Worm (Caenorhabditis elegans) whole organism, midembryonic: Measurements from ENCODE around the gene ptc-1.

ENCODE experiments used
- T22C8.4 ChIP-seq: fragments of 200-800 bp; sonication (Bioruptor generic); IDR thresholded peaks from 2 replicates; pipeline ENCODE4 v1.3.6; 2022; ENCODE audit warnings: missing genetic modification characterization, missing compliant biosample characterization
- cog-1 ChIP-seq: sonication (generic microtip); optimal IDR thresholded peaks from 2 replicates; lab custom pipeline; 2016; ENCODE audit warnings: missing genetic modification characterization, missing compliant biosample characterization
- flt-1 ChIP-seq: fragments of 200-800 bp; sonication (Bioruptor generic); IDR thresholded peaks from 2 replicates; pipeline ENCODE4 v1.3.6; 2022; ENCODE audit warnings: missing genetic modification characterization, missing compliant biosample characterization
- klf-2 ChIP-seq: fragments of 200-800 bp; sonication (Bioruptor generic); conservative IDR thresholded peaks from 2 replicates; pipeline ENCODE4 v1.3.6; 2022; ENCODE audit warnings: missing genetic modification reagents, missing genetic modification characterization, missing compliant biosample characterization
- med-1 ChIP-seq: sonication (generic microtip); optimal IDR thresholded peaks from 2 replicates; lab custom pipeline; 2017; ENCODE audit warnings: missing genetic modification characterization, mild to moderate bottlenecking, missing compliant biosample characterization, antibody characterized with exemption, missing genetic modification reagents; ENCODE audit not compliant: insufficient read depth
- ref-1 ChIP-seq: fragments of 200-800 bp; sonication (Bioruptor generic); conservative IDR thresholded peaks from 2 replicates; pipeline ENCODE4 v1.3.6; 2022; ENCODE audit warnings: missing genetic modification reagents, missing genetic modification characterization, missing compliant biosample characterization
- tab-1 ChIP-seq: fragments of 200-800 bp; sonication (Bioruptor generic); IDR thresholded peaks from 2 replicates; pipeline ENCODE4 v1.3.6; 2022; ENCODE audit warnings: missing genetic modification characterization, missing compliant biosample characterization
- ztf-23 ChIP-seq: fragments of 200-800 bp; sonication (Bioruptor generic); IDR thresholded peaks from 2 replicates; pipeline ENCODE4 v1.3.6; 2022; ENCODE audit warnings: missing genetic modification reagents, missing genetic modification characterization, missing compliant biosample characterization
- ztf-29 ChIP-seq: fragments of 200-800 bp; sonication (Bioruptor generic); IDR thresholded peaks from 2 replicates; pipeline ENCODE4 v1.3.6; 2022; ENCODE audit warnings: missing genetic modification reagents, missing genetic modification characterization, missing compliant biosample characterization

The ptc-1 gene

ce11 chrII:7930671-7931070 lies 37.6 kb downstream of the ptc-1 start:
- TF ChIP-seq klf-2: no peak
- no peak for TF ChIP-seq med-1 (GFP tag; lab: Kevin White, UChicago)
- no peak for TF ChIP-seq ref-1 (GFP tag; lab: Robert Waterston, UW)
- TF ChIP-seq cog-1 (tag; lab: Kevin White, UChicago): no peak
- TF ChIP-seq ztf-29: no peak
- TF ChIP-seq ztf-23 (GFP tag; lab: Robert Waterston, UW): no peak
- TF ChIP-seq T22C8.4 (GFP tag; lab: Robert Waterston, UW): no peak
- no peak for TF ChIP-seq tab-1
- TF ChIP-seq flt-1: no peak

DNA sequence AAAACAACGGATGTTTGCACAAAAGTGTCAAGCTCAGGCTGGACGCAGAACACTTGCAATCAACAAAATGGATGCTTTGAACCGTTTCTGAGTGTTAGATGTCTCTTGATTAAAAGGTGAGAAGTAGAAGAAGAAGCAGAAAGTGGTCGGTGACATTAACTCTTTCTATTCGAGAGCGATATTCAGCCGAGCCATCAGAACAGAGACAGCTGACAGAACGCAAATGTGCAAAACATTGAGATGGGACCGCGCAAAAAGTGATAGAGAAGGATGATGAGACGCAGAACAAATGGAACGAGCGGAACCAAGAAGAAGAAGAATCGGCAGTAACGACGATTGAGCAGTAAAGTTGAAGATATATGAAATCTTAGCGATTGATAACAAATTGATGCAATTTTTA lies 42.6 kb downstream of the ptc-1 start:
- TF ChIP-seq ref-1 (GFP tag; lab: Robert Waterston, UW) (no peak), med-1 (GFP tag; lab: Kevin White, UChicago) (no peak), ztf-29 (no peak), ztf-23 (GFP tag; lab: Robert Waterston, UW) (no peak), T22C8.4 (GFP tag; lab: Robert Waterston, UW) (no peak), tab-1 (no peak), klf-2 (no peak), cog-1 (tag; lab: Kevin White, UChicago) (no peak)

DNA sequence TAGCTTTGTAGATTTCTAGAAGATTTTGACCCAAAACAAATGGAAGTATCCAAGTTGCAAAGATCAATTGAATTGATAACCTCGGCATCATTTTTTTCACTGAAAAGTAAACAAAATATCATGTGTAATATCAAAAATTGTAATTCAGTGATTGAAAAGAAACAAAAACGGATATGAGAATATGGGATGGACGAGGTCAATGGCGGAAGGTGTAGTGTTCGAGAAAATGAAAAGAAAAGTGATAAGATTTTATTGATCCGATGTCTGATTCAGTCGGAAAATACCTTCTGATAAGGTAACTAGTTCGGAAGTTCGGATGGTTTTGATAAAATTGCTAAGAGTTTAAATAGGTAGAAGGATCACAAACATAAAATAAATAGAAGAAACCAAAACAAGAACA lies 45.1 kb downstream of the ptc-1 start, which contains the start of gene ZK669.2:
ZK669.2 (minus strand) TSS at position 101 of the 400 bp plus-strand sequence.
- TF ChIP-seq ztf-23 (GFP tag; lab: Robert Waterston, UW): no peak
- TF ChIP-seq klf-2: no peak
- TF ChIP-seq ztf-29: no peak
- TF ChIP-seq tab-1: no peak
- TF ChIP-seq flt-1: no peak
- no peak for TF ChIP-seq T22C8.4 (GFP tag; lab: Robert Waterston, UW)
- no peak for TF ChIP-seq cog-1 (tag; lab: Kevin White, UChicago)
- no peak for TF ChIP-seq ref-1 (GFP tag; lab: Robert Waterston, UW)
- TF ChIP-seq med-1 (GFP tag; lab: Kevin White, UChicago): no peak

DNA sequence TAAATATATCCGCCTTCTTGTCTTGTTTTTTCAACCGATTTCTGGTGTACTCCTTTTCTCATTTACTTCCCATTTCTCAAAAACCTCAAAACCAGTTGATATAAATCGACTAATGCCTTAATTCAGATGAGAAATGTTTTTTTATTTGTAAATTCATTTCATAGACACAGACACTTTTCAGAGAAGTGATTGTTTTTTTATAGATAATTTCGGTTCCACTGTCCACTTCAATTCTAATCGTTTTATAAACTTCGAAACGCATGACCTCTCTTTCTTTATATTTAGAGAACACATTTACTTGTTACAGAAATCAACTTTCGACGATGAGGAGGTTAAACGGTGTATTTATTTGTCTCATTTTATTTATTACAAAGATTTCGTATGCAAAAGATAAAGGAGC lies 47.8 kb downstream of the ptc-1 start, which contains the start of gene ZK669.3:
ZK669.3 (plus strand) TSS at position 301 of the 400 bp plus-strand sequence.
- TF ChIP-seq med-1 (GFP tag; lab: Kevin White, UChicago) (no peak), klf-2 (no peak), cog-1 (tag; lab: Kevin White, UChicago) (no peak), flt-1 (no peak)

ce11 chrII:7944333-7944744 lies 51.3 kb downstream of the ptc-1 start:
- TF ChIP-seq cog-1 (tag; lab: Kevin White, UChicago): no peak
- no peak for TF ChIP-seq med-1 (GFP tag; lab: Kevin White, UChicago)
- TF ChIP-seq tab-1: no peak
- no peak for TF ChIP-seq ref-1 (GFP tag; lab: Robert Waterston, UW)
- no peak for TF ChIP-seq flt-1
- TF ChIP-seq ztf-29: no peak
- TF ChIP-seq ztf-23 (GFP tag; lab: Robert Waterston, UW): no peak
- TF ChIP-seq klf-2: no peak
- TF ChIP-seq T22C8.4 (GFP tag; lab: Robert Waterston, UW): no peak

- TF ChIP-seq med-1 (GFP tag; lab: Kevin White, UChicago) (no peak), tab-1 (no peak), cog-1 (tag; lab: Kevin White, UChicago) (peak; percentile 21), ztf-23 (GFP tag; lab: Robert Waterston, UW) (no peak)
Measured at ce11 chrII:7945168-7945567, 52.1 kb downstream of the ptc-1 start, which contains the start of gene dbt-1. TSS of gene dbt-1 (minus strand) at chrII:7945206.

- TF ChIP-seq med-1 (GFP tag; lab: Kevin White, UChicago): no peak
- TF ChIP-seq T22C8.4 (GFP tag; lab: Robert Waterston, UW): no peak
- TF ChIP-seq cog-1 (tag; lab: Kevin White, UChicago): no peak
- no peak for TF ChIP-seq flt-1
- TF ChIP-seq ztf-29: no peak
- no peak for TF ChIP-seq klf-2
- no peak for TF ChIP-seq ref-1 (GFP tag; lab: Robert Waterston, UW)
- no peak for TF ChIP-seq ztf-23 (GFP tag; lab: Robert Waterston, UW)
- no peak for TF ChIP-seq tab-1
Measured at ce11 chrII:7946830-7947425, 53.9 kb downstream of the ptc-1 start, which contains the start of gene ZK669.5. TSS of gene ZK669.5 (minus strand) at chrII:7946880.

ce11 chrII:7948278-7948677 lies 55.3 kb downstream of the ptc-1 start:
- TF ChIP-seq cog-1 (tag; lab: Kevin White, UChicago) (no peak), tab-1 (no peak), T22C8.4 (GFP tag; lab: Robert Waterston, UW) (no peak), ztf-23 (GFP tag; lab: Robert Waterston, UW) (no peak)
